Worm (Caenorhabditis elegans) whole organism, L4 larva: ENCODE data around the gene srd-46.
A peak's percentile ranks its signal among the peaks of the same experiment; 100 is the strongest.

Source experiments
- F49E8.2 ChIP-seq: sonication (generic microtip); optimal IDR thresholded peaks from 2 replicates; lab custom pipeline; 2016; ENCODE audit warnings: missing compliant biosample characterization, mild to moderate bottlenecking, missing genetic modification characterization, borderline replicate concordance
- R02D3.7 ChIP-seq: fragments of 150-350 bp; sonication (generic microtip); optimal IDR thresholded peaks from 3 replicates; lab custom pipeline; 2014; ENCODE audit warnings: missing biosample characterization, missing genetic modification characterization
- Y48G9A.11 ChIP-seq: fragments of 200-800 bp; sonication (Bioruptor generic); IDR thresholded peaks from 2 replicates; pipeline ENCODE4 v1.3.6; 2022; ENCODE audit warnings: missing genetic modification reagents, missing genetic modification characterization, missing compliant biosample characterization
- ZK337.2 ChIP-seq: fragments of 200-800 bp; sonication (Bioruptor generic); IDR thresholded peaks from 2 replicates; pipeline ENCODE4 v1.3.6; 2022; ENCODE audit warnings: missing genetic modification reagents, missing genetic modification characterization, missing compliant biosample characterization
- ZK546.5 ChIP-seq, 2 experiments: sonication (generic microtip); optimal IDR thresholded peaks; 2 replicates each; lab custom pipeline; 2017; ENCODE audit warnings: missing biosample characterization in 2 of 2, missing genetic modification characterization in 2 of 2
- aly-2 ChIP-seq: sonication (generic microtip); optimal IDR thresholded peaks from 2 replicates; lab custom pipeline; 2018; ENCODE audit warnings: missing biosample characterization, missing genetic modification characterization
- arid-1 ChIP-seq: fragments of 200-800 bp; sonication (Bioruptor generic); conservative IDR thresholded peaks from 2 replicates; pipeline ENCODE4 v1.3.6; 2022; ENCODE audit warnings: missing genetic modification reagents, missing genetic modification characterization, missing compliant biosample characterization
- cey-2 ChIP-seq: sonication (generic microtip); optimal IDR thresholded peaks from 3 replicates; lab custom pipeline; 2017; ENCODE audit warnings: missing genetic modification characterization, mild to moderate bottlenecking, missing compliant biosample characterization, antibody characterized with exemption, borderline replicate concordance; ENCODE audit not compliant: insufficient read depth
- daf-16 ChIP-seq, 3 experiments: sonication (generic microtip); optimal IDR thresholded peaks; 2 replicates each; lab custom pipeline; 2016 to 2017; ENCODE audit warnings: missing genetic modification characterization in 3 of 3, missing genetic modification reagents in 3 of 3, mild to moderate bottlenecking in 2 of 3, missing compliant biosample characterization in 2 of 3, missing biosample characterization in 1 of 3, moderate library complexity in 1 of 3
- daf-19 ChIP-seq: fragments of 200-800 bp; sonication (Bioruptor generic); conservative IDR thresholded peaks from 2 replicates; pipeline ENCODE4 v1.3.6; 2022; ENCODE audit warnings: missing genetic modification characterization, missing compliant biosample characterization
- dmd-8 ChIP-seq: fragments of 200-800 bp; sonication (Bioruptor generic); IDR thresholded peaks from 2 replicates; pipeline ENCODE4 v1.3.6; 2022; ENCODE audit warnings: missing genetic modification characterization, missing compliant biosample characterization
- egl-27 ChIP-seq: sonication (generic microtip); optimal IDR thresholded peaks from 3 replicates; lab custom pipeline; 2017; ENCODE audit warnings: missing biosample characterization, missing genetic modification reagents, missing genetic modification characterization
- fkh-10 ChIP-seq: fragments of 150-350 bp; optimal IDR thresholded peaks from 2 replicates; lab custom pipeline; 2014; ENCODE audit warnings: missing biosample characterization, missing genetic modification reagents, missing genetic modification characterization
- jun-1 ChIP-seq: fragments of 150-350 bp; optimal IDR thresholded peaks from 2 replicates; lab custom pipeline; 2014; ENCODE audit warnings: missing biosample characterization, missing genetic modification reagents, missing genetic modification characterization
- lim-7 ChIP-seq: fragments of 200-800 bp; sonication (Bioruptor generic); IDR thresholded peaks from 2 replicates; pipeline ENCODE4 v1.3.6; 2022; ENCODE audit warnings: missing genetic modification characterization, missing compliant biosample characterization
- lin-29 ChIP-seq: fragments of 200-800 bp; sonication (Bioruptor generic); IDR thresholded peaks from 2 replicates; pipeline ENCODE4 v1.3.6; 2022; ENCODE audit warnings: missing genetic modification reagents, missing genetic modification characterization, missing compliant biosample characterization
- madf-5 ChIP-seq, 2 experiments: fragments of 200-800 bp; sonication (Bioruptor generic); IDR thresholded peaks; 2 replicates each; pipeline ENCODE4 v1.3.6; 2022; ENCODE audit warnings: missing compliant biosample characterization in 2 of 2, missing genetic modification characterization in 2 of 2
- madf-9 ChIP-seq: fragments of 200-800 bp; sonication (Bioruptor generic); conservative IDR thresholded peaks from 2 replicates; pipeline ENCODE4 v1.3.6; 2022; ENCODE audit warnings: missing genetic modification reagents, missing genetic modification characterization, missing compliant biosample characterization
- mxl-2 ChIP-seq: fragments of 200-800 bp; sonication (Bioruptor generic); conservative IDR thresholded peaks from 2 replicates; pipeline ENCODE4 v1.3.6; 2022; ENCODE audit warnings: missing genetic modification reagents, missing genetic modification characterization, missing compliant biosample characterization
- nhr-102 ChIP-seq: sonication (generic microtip); optimal IDR thresholded peaks from 2 replicates; lab custom pipeline; 2016; ENCODE audit warnings: mild to moderate bottlenecking, missing genetic modification characterization, moderate library complexity, missing compliant biosample characterization
- nhr-6 ChIP-seq: fragments of 150-350 bp; optimal IDR thresholded peaks from 2 replicates; lab custom pipeline; 2014; ENCODE audit warnings: missing biosample characterization, missing genetic modification characterization
- nhr-76 ChIP-seq: fragments of 150-350 bp; optimal IDR thresholded peaks from 2 replicates; lab custom pipeline; 2014; ENCODE audit warnings: missing biosample characterization, missing genetic modification characterization
- pha-4 ChIP-seq, 2 experiments: fragments of 150-350 bp in 1 of 2; fragments of 200-800 bp in 1 of 2; sonication (Bioruptor generic) in 1 of 2; IDR thresholded peaks in 1 of 2; optimal IDR thresholded peaks in 1 of 2; 2 replicates each; pipeline versions ENCODE4 v1.3.6 to Lab custom; 2014 to 2022; ENCODE audit warnings: missing genetic modification characterization in 2 of 2, missing genetic modification reagents in 2 of 2, missing biosample characterization in 1 of 2, missing compliant biosample characterization in 1 of 2
- rbr-2 ChIP-seq: sonication (generic microtip); optimal IDR thresholded peaks from 2 replicates; lab custom pipeline; 2016; ENCODE audit warnings: missing genotype, missing genetic modification characterization, missing compliant biosample characterization
- spr-1 ChIP-seq: sonication (generic microtip); optimal IDR thresholded peaks from 2 replicates; lab custom pipeline; 2016; ENCODE audit warnings: mild to moderate bottlenecking, missing genetic modification characterization, missing compliant biosample characterization
- tra-1 ChIP-seq: fragments of 200-800 bp; sonication (Bioruptor generic); IDR thresholded peaks from 2 replicates; pipeline ENCODE4 v1.3.6; 2022; ENCODE audit warnings: missing genetic modification reagents, missing genetic modification characterization, missing compliant biosample characterization
- unc-39 ChIP-seq: sonication (generic microtip); optimal IDR thresholded peaks from 2 replicates; lab custom pipeline; 2017; ENCODE audit warnings: missing biosample characterization, missing genetic modification characterization
- unc-62 ChIP-seq, 3 experiments: fragments of 150-350 bp in 1 of 3; sonication (generic microtip); optimal IDR thresholded peaks in 2 of 3; peaks in 1 of 3; 1 replicate in 1 of 3; 2 replicates in 2 of 3; lab custom pipeline; 2014 to 2017; ENCODE audit warnings: missing biosample characterization in 3 of 3, missing genetic modification characterization in 3 of 3, missing genetic modification reagents in 3 of 3, missing genotype in 1 of 3
- vab-7 ChIP-seq: fragments of 200-800 bp; sonication (Bioruptor generic); IDR thresholded peaks from 2 replicates; pipeline ENCODE4 v1.3.6; 2022; ENCODE audit warnings: missing genetic modification reagents, missing genetic modification characterization, missing compliant biosample characterization
- zfp-3 ChIP-seq: fragments of 200-800 bp; sonication (Bioruptor generic); conservative IDR thresholded peaks from 2 replicates; pipeline ENCODE4 v1.3.6; 2022; ENCODE audit warnings: missing genetic modification reagents, missing genetic modification characterization, missing compliant biosample characterization
- ztf-11 ChIP-seq: fragments of 150-350 bp; optimal IDR thresholded peaks from 2 replicates; lab custom pipeline; 2014; ENCODE audit warnings: missing biosample characterization, missing genetic modification characterization

The srd-46 gene

ce11 chrX:12313779-12314178 lies 18.1 kb upstream of the srd-46 start:
- TF ChIP-seq mxl-2 (GFP tag; lab: Robert Waterston, UW) (peak; percentile 59; the same call in 1 of the 2 replicates), Y48G9A.11 (GFP tag; lab: Robert Waterston, UW) (no peak), madf-9 (GFP tag; lab: Robert Waterston, UW) (0 out of 2 replicates have a peak, but pooled peaks have one; percentile 5), lin-29 (no peak)
- TF ChIP-seq, all 104 proteins: peak for 2

- TF ChIP-seq unc-39 (no peak), unc-62 (GFP tag; optimal IDR thresholded peaks at IDR 0.05 in 1 of 2; lab: Kevin White, UChicago) (peak in 1 of 2 experiments; percentile 79), unc-62 (tag; optimal IDR thresholded peaks at IDR 0.05; lab: Kevin White, UChicago) (no peak), tra-1 (peak; percentile 81; the same call in 1 of the 2 replicates), fkh-10 (GFP tag; lab: Kevin White, UChicago) (no peak)
These were observed 17.5 kb upstream of the srd-46 start for ce11 chrX:12314395-12314794.

ce11 chrX:12315268-12315667 lies 16.6 kb upstream of the srd-46 start, which contains the start of gene xtr-2:
Gene xtr-2 (plus strand): TSS chrX:12315568.
- TF ChIP-seq nhr-6 (tag; lab: Kevin White, UChicago) (no peak), nhr-76 (tag; lab: Kevin White, UChicago) (no peak), arid-1 (GFP tag; lab: Robert Waterston, UW) (no peak), F49E8.2 (no peak), vab-7 (GFP tag; lab: Robert Waterston, UW) (no peak), ztf-11 (tag; lab: Kevin White, UChicago) (no peak), ZK546.5 (tag; optimal IDR thresholded peaks at IDR 0.05; lab: Kevin White, UChicago) (no peak), pha-4 (GFP tag; IDR thresholded peaks at IDR 0.05; lab: Robert Waterston, UW) (no peak), pha-4 (tag; optimal IDR thresholded peaks at IDR 0.05; lab: Kevin White, UChicago) (no peak), zfp-3 (GFP tag; lab: Robert Waterston, UW) (no peak)

ce11 chrX:12317560-12317959 lies 14.3 kb upstream of the srd-46 start:
- peak in 1 of 2 experiments; percentile 91 for TF ChIP-seq unc-62 (GFP tag; optimal IDR thresholded peaks at IDR 0.05 in 1 of 2; lab: Kevin White, UChicago)
- TF ChIP-seq unc-62 (tag; optimal IDR thresholded peaks at IDR 0.05; lab: Kevin White, UChicago) = no peak
- TF ChIP-seq nhr-102 = no peak
- TF ChIP-seq spr-1 (tag; lab: Kevin White, UChicago) = no peak
- no peak for TF ChIP-seq daf-19 (GFP tag; lab: Robert Waterston, UW)

- no peak for TF ChIP-seq rbr-2 (tag; lab: Kevin White, UChicago)
- TF ChIP-seq unc-62 (GFP tag; optimal IDR thresholded peaks at IDR 0.05 in 1 of 2; lab: Kevin White, UChicago) = peak in 1 of 2 experiments; percentile 48
- TF ChIP-seq unc-62 (tag; optimal IDR thresholded peaks at IDR 0.05; lab: Kevin White, UChicago) = no peak
- TF ChIP-seq, all 104 proteins: peak for 1
These were observed 11.2 kb upstream of the srd-46 start, which contains the start of gene ceh-40 for ce11 chrX:12320737-12321136. Gene ceh-40 (minus strand): TSS chrX:12320777.

DNA sequence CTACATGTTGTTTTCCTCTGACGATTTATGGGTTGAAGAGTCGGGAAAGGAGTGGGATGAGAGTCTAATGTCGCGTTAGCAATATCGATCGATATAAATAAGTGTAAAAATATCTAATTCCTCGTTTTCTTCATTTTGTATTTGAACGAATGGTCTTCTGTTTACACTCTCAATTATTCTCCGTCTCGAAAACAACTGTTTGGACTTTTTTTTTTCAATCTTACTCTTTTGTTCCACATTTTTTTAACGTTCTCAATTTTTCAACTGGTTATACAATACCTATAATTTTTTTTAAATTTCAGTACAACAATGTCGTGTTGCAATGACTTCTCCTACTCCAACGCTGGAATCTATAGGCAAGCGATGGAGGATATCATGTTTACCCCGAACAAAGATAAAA lies 10.5 kb upstream of the srd-46 start, which contains the start of gene F17A2.13:
TSS of gene F17A2.13 (plus strand) at position 301 of the 400 bp plus-strand sequence.
- no peak for TF ChIP-seq F49E8.2
- no peak for TF ChIP-seq daf-19 (GFP tag; lab: Robert Waterston, UW)
- TF ChIP-seq fkh-10 (GFP tag; lab: Kevin White, UChicago) = no peak

DNA sequence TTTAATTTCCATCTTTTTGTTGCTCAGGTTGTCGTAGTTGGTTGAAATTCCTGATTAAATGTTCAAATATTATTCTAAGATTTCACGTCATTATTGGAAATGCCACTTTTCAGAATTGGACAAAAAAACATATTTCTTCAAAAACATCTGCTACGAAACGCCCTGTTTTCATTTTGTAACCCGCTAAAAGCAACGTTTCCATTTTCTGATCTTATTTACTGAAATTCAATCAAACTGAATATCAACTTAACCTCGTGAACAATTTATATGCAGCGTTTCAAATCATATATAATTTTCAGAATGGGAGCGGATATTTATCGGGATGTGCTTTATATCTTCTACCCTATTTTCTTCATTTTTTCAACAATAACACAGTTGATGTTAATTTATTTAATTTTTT lies 8.5 kb upstream of the srd-46 start, which contains the start of gene srd-40:
TSS of gene srd-40 (plus strand) at position 301 of the 400 bp plus-strand sequence.
- TF ChIP-seq R02D3.7 (no peak), aly-2 (tag; lab: Kevin White, UChicago) (no peak), madf-5 (GFP tag; IDR thresholded peaks at IDR 0.05; lab: Robert Waterston, UW) (no peak), cey-2 (tag; lab: Kevin White, UChicago) (no peak), dmd-8 (GFP tag; lab: Robert Waterston, UW) (no peak), unc-62 (GFP tag; optimal IDR thresholded peaks at IDR 0.05 in 1 of 2; lab: Kevin White, UChicago) (no peak), unc-62 (tag; optimal IDR thresholded peaks at IDR 0.05; lab: Kevin White, UChicago) (no peak), ZK337.2 (GFP tag; lab: Robert Waterston, UW) (no peak), lim-7 (GFP tag; lab: Robert Waterston, UW) (no peak), daf-16 (GFP tag; optimal IDR thresholded peaks at IDR 0.05; lab: Kevin White, UChicago) (no peak), daf-16 (tag; optimal IDR thresholded peaks at IDR 0.05; lab: Kevin White, UChicago) (no peak), unc-39 (no peak), egl-27 (tag; lab: Kevin White, UChicago) (no peak), jun-1 (tag; lab: Kevin White, UChicago) (no peak)
